Worm (Caenorhabditis elegans) whole organism, L4 larva: ENCODE results near the gene dpf-2.
A peak's percentile ranks its signal among the peaks of the same experiment; 100 is the strongest.

Experiments
- F10B5.3 ChIP-seq: sonication (generic microtip); optimal IDR thresholded peaks from 2 replicates; lab custom pipeline; 2016; ENCODE audit warnings: mild to moderate bottlenecking, missing genetic modification characterization, missing compliant biosample characterization
- R02D3.7 ChIP-seq: fragments of 150-350 bp; sonication (generic microtip); optimal IDR thresholded peaks from 3 replicates; lab custom pipeline; 2014; ENCODE audit warnings: missing biosample characterization, missing genetic modification characterization
- Y105C5A.15 ChIP-seq: fragments of 200-800 bp; sonication (Bioruptor generic); IDR thresholded peaks from 2 replicates; pipeline ENCODE4 v1.3.6; 2022; ENCODE audit warnings: missing genetic modification characterization, missing compliant biosample characterization
- Y48G9A.11 ChIP-seq: fragments of 200-800 bp; sonication (Bioruptor generic); IDR thresholded peaks from 2 replicates; pipeline ENCODE4 v1.3.6; 2022; ENCODE audit warnings: missing genetic modification reagents, missing genetic modification characterization, missing compliant biosample characterization
- ZK546.5 ChIP-seq, 2 experiments: sonication (generic microtip); optimal IDR thresholded peaks; 2 replicates each; lab custom pipeline; 2017; ENCODE audit warnings: missing biosample characterization in 2 of 2, missing genetic modification characterization in 2 of 2
- aha-1 ChIP-seq: fragments of 150-350 bp; peaks from one replicate; lab custom pipeline; 2014; ENCODE audit warnings: missing biosample characterization, missing genetic modification characterization
- attf-4 ChIP-seq: sonication (generic microtip); optimal IDR thresholded peaks from 3 replicates; lab custom pipeline; 2017; ENCODE audit warnings: missing biosample characterization, missing genetic modification characterization
- ceh-20 ChIP-seq: fragments of 200-800 bp; sonication (Bioruptor generic); IDR thresholded peaks from 2 replicates; pipeline ENCODE4 v1.3.6; 2022; ENCODE audit warnings: missing genetic modification reagents, missing genetic modification characterization, missing compliant biosample characterization
- ceh-28 ChIP-seq: fragments of 150-350 bp; optimal IDR thresholded peaks from 2 replicates; lab custom pipeline; 2014; ENCODE audit warnings: missing biosample characterization, missing genetic modification reagents, missing genetic modification characterization
- ceh-32 ChIP-seq: sonication (generic microtip); optimal IDR thresholded peaks from 2 replicates; lab custom pipeline; 2016; ENCODE audit warnings: mild to moderate bottlenecking, missing genetic modification characterization, missing compliant biosample characterization; ENCODE audit not compliant: poor library complexity
- ces-1 ChIP-seq: fragments of 150-350 bp; sonication (generic microtip); optimal IDR thresholded peaks from 4 replicates; lab custom pipeline; 2014; ENCODE audit warnings: missing biosample characterization, missing genetic modification reagents, missing genetic modification characterization
- daf-16 ChIP-seq, 3 experiments: sonication (generic microtip); optimal IDR thresholded peaks; 2 replicates each; lab custom pipeline; 2016 to 2017; ENCODE audit warnings: missing genetic modification characterization in 3 of 3, missing genetic modification reagents in 3 of 3, mild to moderate bottlenecking in 2 of 3, missing compliant biosample characterization in 2 of 3, missing biosample characterization in 1 of 3, moderate library complexity in 1 of 3
- daf-19 ChIP-seq: fragments of 200-800 bp; sonication (Bioruptor generic); conservative IDR thresholded peaks from 2 replicates; pipeline ENCODE4 v1.3.6; 2022; ENCODE audit warnings: missing genetic modification characterization, missing compliant biosample characterization
- daf-8 ChIP-seq: fragments of 200-800 bp; sonication (Bioruptor generic); IDR thresholded peaks from 2 replicates; pipeline ENCODE4 v1.3.6; 2022; ENCODE audit warnings: missing genetic modification characterization, missing compliant biosample characterization
- dmd-6 ChIP-seq: fragments of 200-800 bp; sonication (Bioruptor generic); IDR thresholded peaks from 2 replicates; pipeline ENCODE4 v1.3.6; 2022; ENCODE audit warnings: missing genetic modification reagents, missing genetic modification characterization, missing compliant biosample characterization
- dmd-8 ChIP-seq: fragments of 200-800 bp; sonication (Bioruptor generic); IDR thresholded peaks from 2 replicates; pipeline ENCODE4 v1.3.6; 2022; ENCODE audit warnings: missing genetic modification characterization, missing compliant biosample characterization
- dmd-9 ChIP-seq: fragments of 200-800 bp; sonication (Bioruptor generic); IDR thresholded peaks from 2 replicates; pipeline ENCODE4 v1.3.6; 2022; ENCODE audit warnings: missing genetic modification reagents, missing genetic modification characterization, missing compliant biosample characterization
- dpl-1 ChIP-seq: fragments of 150-350 bp; optimal IDR thresholded peaks from 2 replicates; lab custom pipeline; 2014; ENCODE audit warnings: missing biosample characterization, missing genetic modification reagents, missing genetic modification characterization
- dve-1 ChIP-seq: sonication (generic microtip); optimal IDR thresholded peaks from 2 replicates; lab custom pipeline; 2017; ENCODE audit warnings: antibody characterized with exemption, mild to moderate bottlenecking, missing genetic modification characterization, missing compliant biosample characterization; ENCODE audit not compliant: insufficient read depth
- fos-1 ChIP-seq: fragments of 150-350 bp; optimal IDR thresholded peaks from 2 replicates; lab custom pipeline; 2014; ENCODE audit warnings: missing biosample characterization, missing genetic modification characterization
- hif-1 ChIP-seq, 2 experiments: sonication (generic microtip); optimal IDR thresholded peaks; 2 replicates each; lab custom pipeline; 2016 to 2017; ENCODE audit warnings: missing compliant biosample characterization in 2 of 2, missing genetic modification characterization in 2 of 2, missing genetic modification reagents in 2 of 2, missing genotype in 2 of 2, mild to moderate bottlenecking in 1 of 2
- hmg-1.1 ChIP-seq: fragments of 200-800 bp; sonication (Bioruptor generic); IDR thresholded peaks from 2 replicates; pipeline ENCODE4 v1.3.6; 2022; ENCODE audit warnings: missing genetic modification reagents, missing genetic modification characterization, missing compliant biosample characterization
- lin-1 ChIP-seq: fragments of 200-800 bp; sonication (Bioruptor generic); IDR thresholded peaks from 2 replicates; pipeline ENCODE4 v1.3.6; 2022; ENCODE audit warnings: missing genetic modification reagents, missing genetic modification characterization, missing compliant biosample characterization
- lin-38 ChIP-seq: fragments of 200-800 bp; sonication (Bioruptor generic); IDR thresholded peaks from 2 replicates; pipeline ENCODE4 v1.3.6; 2022; ENCODE audit warnings: missing genetic modification reagents, missing genetic modification characterization, missing compliant biosample characterization
- lir-3 ChIP-seq: sonication (generic microtip); optimal IDR thresholded peaks from 2 replicates; lab custom pipeline; 2016; ENCODE audit warnings: mild to moderate bottlenecking, missing genetic modification characterization, missing compliant biosample characterization
- madf-5 ChIP-seq, 2 experiments: fragments of 200-800 bp; sonication (Bioruptor generic); IDR thresholded peaks; 2 replicates each; pipeline ENCODE4 v1.3.6; 2022; ENCODE audit warnings: missing compliant biosample characterization in 2 of 2, missing genetic modification characterization in 2 of 2
- mep-1 ChIP-seq: fragments of 150-350 bp; sonication (generic microtip); optimal IDR thresholded peaks from 3 replicates; lab custom pipeline; 2014; ENCODE audit warnings: missing biosample characterization, missing genetic modification characterization
- nhr-10 ChIP-seq: fragments of 150-350 bp; optimal IDR thresholded peaks from 2 replicates; lab custom pipeline; 2014; ENCODE audit warnings: missing biosample characterization, missing genetic modification characterization
- nhr-11 ChIP-seq: fragments of 150-350 bp; optimal IDR thresholded peaks from 2 replicates; lab custom pipeline; 2014; ENCODE audit warnings: missing biosample characterization, missing genetic modification characterization
- nhr-237 ChIP-seq: sonication (generic microtip); optimal IDR thresholded peaks from 2 replicates; lab custom pipeline; 2017; ENCODE audit warnings: missing biosample characterization, missing genetic modification characterization
- nhr-28 ChIP-seq: fragments of 150-350 bp; optimal IDR thresholded peaks from 2 replicates; lab custom pipeline; 2014; ENCODE audit warnings: missing biosample characterization, missing genetic modification characterization
- nhr-48 ChIP-seq: sonication (generic microtip); optimal IDR thresholded peaks from 2 replicates; lab custom pipeline; 2016; ENCODE audit warnings: mild to moderate bottlenecking, missing genetic modification characterization, missing compliant biosample characterization
- nhr-77 ChIP-seq: fragments of 150-350 bp; optimal IDR thresholded peaks from 2 replicates; lab custom pipeline; 2014; ENCODE audit warnings: missing biosample characterization, missing genetic modification characterization
- pha-4 ChIP-seq, 2 experiments: fragments of 150-350 bp in 1 of 2; fragments of 200-800 bp in 1 of 2; sonication (Bioruptor generic) in 1 of 2; IDR thresholded peaks in 1 of 2; optimal IDR thresholded peaks in 1 of 2; 2 replicates each; pipeline versions ENCODE4 v1.3.6 to Lab custom; 2014 to 2022; ENCODE audit warnings: missing genetic modification characterization in 2 of 2, missing genetic modification reagents in 2 of 2, missing biosample characterization in 1 of 2, missing compliant biosample characterization in 1 of 2
- saeg-2 ChIP-seq: fragments of 200-800 bp; sonication (Bioruptor generic); IDR thresholded peaks from 2 replicates; pipeline ENCODE4 v1.3.6; 2022; ENCODE audit warnings: missing genetic modification reagents, missing genetic modification characterization, missing compliant biosample characterization
- skn-1 ChIP-seq: fragments of 150-350 bp; optimal IDR thresholded peaks from 2 replicates; lab custom pipeline; 2014; ENCODE audit warnings: missing biosample characterization, missing genetic modification characterization
- snpc-4 ChIP-seq: fragments of 150-350 bp; optimal IDR thresholded peaks from 2 replicates; lab custom pipeline; 2014; ENCODE audit warnings: missing biosample characterization, missing genetic modification characterization
- spr-1 ChIP-seq: sonication (generic microtip); optimal IDR thresholded peaks from 2 replicates; lab custom pipeline; 2016; ENCODE audit warnings: mild to moderate bottlenecking, missing genetic modification characterization, missing compliant biosample characterization
- spr-3 ChIP-seq: fragments of 200-800 bp; sonication (Bioruptor generic); optimal IDR thresholded peaks from 2 replicates; lab custom pipeline; 2018; ENCODE audit warnings: mild to moderate bottlenecking, missing genetic modification characterization, missing compliant biosample characterization
- tag-97 ChIP-seq: fragments of 200-800 bp; sonication (Bioruptor generic); IDR thresholded peaks from 2 replicates; pipeline ENCODE4 v1.3.6; 2022; ENCODE audit warnings: missing genetic modification characterization, missing compliant biosample characterization
- unc-130 ChIP-seq: sonication (generic microtip); optimal IDR thresholded peaks from 2 replicates; lab custom pipeline; 2016; ENCODE audit warnings: missing genetic modification reagents, missing genetic modification characterization, missing compliant biosample characterization
- unc-39 ChIP-seq: sonication (generic microtip); optimal IDR thresholded peaks from 2 replicates; lab custom pipeline; 2017; ENCODE audit warnings: missing biosample characterization, missing genetic modification characterization
- unc-62 ChIP-seq, 3 experiments: fragments of 150-350 bp in 1 of 3; sonication (generic microtip); optimal IDR thresholded peaks in 2 of 3; peaks in 1 of 3; 1 replicate in 1 of 3; 2 replicates in 2 of 3; lab custom pipeline; 2014 to 2017; ENCODE audit warnings: missing biosample characterization in 3 of 3, missing genetic modification characterization in 3 of 3, missing genetic modification reagents in 3 of 3, missing genotype in 1 of 3
- zag-1 ChIP-seq: fragments of 150-350 bp; optimal IDR thresholded peaks from 2 replicates; lab custom pipeline; 2014; ENCODE audit warnings: missing biosample characterization, missing genetic modification characterization
- zfp-2 ChIP-seq: sonication (generic microtip); optimal IDR thresholded peaks from 2 replicates; lab custom pipeline; 2016; ENCODE audit warnings: mild to moderate bottlenecking, missing genetic modification characterization, missing compliant biosample characterization
- zip-11 ChIP-seq: fragments of 200-800 bp; sonication (Bioruptor generic); IDR thresholded peaks from 2 replicates; pipeline ENCODE4 v1.3.6; 2022; ENCODE audit warnings: missing genetic modification characterization, missing compliant biosample characterization
- ztf-7 ChIP-seq: fragments of 150-350 bp; optimal IDR thresholded peaks from 2 replicates; lab custom pipeline; 2014; ENCODE audit warnings: missing biosample characterization, missing genetic modification characterization

The dpf-2 gene

ce11 chrX:14841030-14841429 lies 9.4 kb downstream of the dpf-2 start (continued):
- TF ChIP-seq ces-1 (peak; percentile 24), Y48G9A.11 (GFP tag; lab: Robert Waterston, UW) (no peak), snpc-4 (tag; lab: Kevin White, UChicago) (no peak), dve-1 (tag; lab: Kevin White, UChicago) (peak; percentile 87), dmd-8 (no peak), daf-8 (GFP tag; lab: Robert Waterston, UW) (no peak), hif-1 (tag; optimal IDR thresholded peaks at IDR 0.05; lab: Kevin White, UChicago) (peak in 1 of 2 experiments; percentile 84), skn-1 (tag; lab: Kevin White, UChicago) (no peak), ZK546.5 (tag; optimal IDR thresholded peaks at IDR 0.05; lab: Kevin White, UChicago) (no peak), Y105C5A.15 (GFP tag; lab: Robert Waterston, UW) (no peak), dmd-6 (GFP tag; lab: Robert Waterston, UW) (peak; percentile 85), ceh-20 (peak; percentile 67; the same call in 1 of the 2 replicates), lir-3 (tag; lab: Kevin White, UChicago) (no peak), unc-39 (no peak), daf-19 (no peak), dmd-9 (no peak), fos-1 (tag; lab: Kevin White, UChicago) (no peak), R02D3.7 (no peak), saeg-2 (GFP tag; lab: Robert Waterston, UW) (0 out of 2 replicates have a peak, but pooled peaks have one; percentile 22), zip-11 (no peak), unc-130 (GFP tag; lab: Kevin White, UChicago) (no peak), pha-4 (GFP tag; IDR thresholded peaks at IDR 0.05; lab: Robert Waterston, UW) (peak; percentile 59; the same call in 1 of the 2 replicates), pha-4 (tag; optimal IDR thresholded peaks at IDR 0.05; lab: Kevin White, UChicago) (peak; percentile 97), attf-4 (tag; lab: Kevin White, UChicago) (no peak), nhr-48 (tag; lab: Kevin White, UChicago) (peak; percentile 67), tag-97 (GFP tag; lab: Robert Waterston, UW) (no peak), spr-3 (GFP tag; lab: Kevin White, UChicago) (no peak), nhr-10 (tag; lab: Kevin White, UChicago) (no peak), unc-62 (GFP tag; optimal IDR thresholded peaks at IDR 0.05 in 1 of 2; lab: Kevin White, UChicago) (peak in 1 of 2 experiments; percentile 99), unc-62 (tag; optimal IDR thresholded peaks at IDR 0.05; lab: Kevin White, UChicago) (peak; percentile 38), ceh-32 (peak; percentile 49), ztf-7 (peak; percentile 36), dpl-1 (GFP tag; lab: Kevin White, UChicago) (peak; percentile 75), lin-38 (GFP tag; lab: Robert Waterston, UW) (peak; percentile 49)

- TF ChIP-seq aha-1 (tag; lab: Kevin White, UChicago) (peak; percentile 96), pha-4 (GFP tag; IDR thresholded peaks at IDR 0.05; lab: Robert Waterston, UW) (no peak), pha-4 (tag; optimal IDR thresholded peaks at IDR 0.05; lab: Kevin White, UChicago) (peak; percentile 77), daf-16 (GFP tag; optimal IDR thresholded peaks at IDR 0.05; lab: Kevin White, UChicago) (no peak), daf-16 (tag; optimal IDR thresholded peaks at IDR 0.05; lab: Kevin White, UChicago) (peak; percentile 15), zfp-2 (tag; lab: Kevin White, UChicago) (no peak), nhr-77 (tag; lab: Kevin White, UChicago) (no peak), Y48G9A.11 (GFP tag; lab: Robert Waterston, UW) (no peak), spr-1 (no peak)
- TF ChIP-seq, all 104 proteins: peak for 3
These were observed 11.3 kb downstream of the dpf-2 start for ce11 chrX:14842846-14843369.

- TF ChIP-seq zag-1 (tag; lab: Kevin White, UChicago) (no peak), unc-62 (GFP tag; optimal IDR thresholded peaks at IDR 0.05 in 1 of 2; lab: Kevin White, UChicago) (peak in 1 of 2 experiments; percentile 92), unc-62 (tag; optimal IDR thresholded peaks at IDR 0.05; lab: Kevin White, UChicago) (no peak), pha-4 (GFP tag; IDR thresholded peaks at IDR 0.05; lab: Robert Waterston, UW) (no peak), pha-4 (tag; optimal IDR thresholded peaks at IDR 0.05; lab: Kevin White, UChicago) (no peak), mep-1 (tag; lab: Kevin White, UChicago) (no peak), nhr-28 (peak; percentile 29), ceh-28 (tag; lab: Kevin White, UChicago) (no peak), nhr-237 (no peak), F10B5.3 (tag; lab: Kevin White, UChicago) (no peak), daf-16 (GFP tag; optimal IDR thresholded peaks at IDR 0.05; lab: Kevin White, UChicago) (no peak), daf-16 (tag; optimal IDR thresholded peaks at IDR 0.05; lab: Kevin White, UChicago) (peak; percentile 45), madf-5 (GFP tag; IDR thresholded peaks at IDR 0.05; lab: Robert Waterston, UW) (no peak), lin-1 (GFP tag; lab: Robert Waterston, UW) (no peak), R02D3.7 (no peak), hmg-1.1 (no peak), daf-8 (GFP tag; lab: Robert Waterston, UW) (no peak), aha-1 (tag; lab: Kevin White, UChicago) (peak; percentile 87), nhr-11 (tag; lab: Kevin White, UChicago) (no peak)
These were observed 12.8 kb downstream of the dpf-2 start for ce11 chrX:14844481-14844880.
